Worm (Caenorhabditis elegans) whole organism, early embryonic: ENCODE measurements around the gene F35E8.10.

Source experiments
- B0310.2 ChIP-seq: sonication (generic microtip); optimal IDR thresholded peaks from 2 replicates; lab custom pipeline; 2016; ENCODE audit warnings: mild to moderate bottlenecking, missing genetic modification characterization, missing compliant biosample characterization
- F13C5.2 ChIP-seq: sonication (generic microtip); optimal IDR thresholded peaks from 2 replicates; lab custom pipeline; 2017; ENCODE audit warnings: mild to moderate bottlenecking, missing genetic modification characterization, inconsistent platforms, missing compliant biosample characterization
- aly-1 ChIP-seq: sonication (generic microtip); optimal IDR thresholded peaks from 2 replicates; lab custom pipeline; 2016; ENCODE audit warnings: missing genetic modification characterization, missing compliant biosample characterization
- ama-1 ChIP-seq: fragments of 150-350 bp; optimal IDR thresholded peaks from 2 replicates; lab custom pipeline; 2014
- ceh-13 ChIP-seq: fragments of 200-800 bp; sonication (Bioruptor generic); optimal IDR thresholded peaks from 2 replicates; lab custom pipeline; 2018; ENCODE audit warnings: mild to moderate bottlenecking, missing genetic modification characterization, missing compliant biosample characterization
- ceh-36 ChIP-seq: sonication (generic microtip); optimal IDR thresholded peaks from 2 replicates; lab custom pipeline; 2016; ENCODE audit warnings: missing genetic modification characterization, inconsistent platforms, missing compliant biosample characterization
- ets-7 ChIP-seq: sonication (generic microtip); optimal IDR thresholded peaks from 2 replicates; lab custom pipeline; 2016; ENCODE audit warnings: missing genotype, missing genetic modification characterization, missing compliant biosample characterization
- flt-1 ChIP-seq: fragments of 200-800 bp; sonication (Bioruptor generic); IDR thresholded peaks from 2 replicates; pipeline ENCODE4 v1.3.6; 2022; ENCODE audit warnings: missing genetic modification characterization, missing compliant biosample characterization
- hmbx-1 ChIP-seq: sonication (generic microtip); optimal IDR thresholded peaks from 2 replicates; lab custom pipeline; 2016; ENCODE audit warnings: mild to moderate bottlenecking, missing genetic modification characterization, missing compliant biosample characterization
- hmg-4 ChIP-seq: fragments of 200-800 bp; sonication (Bioruptor generic); optimal IDR thresholded peaks from 2 replicates; lab custom pipeline; 2018; ENCODE audit warnings: mild to moderate bottlenecking, missing genetic modification characterization, missing compliant biosample characterization
- hnd-1 ChIP-seq: sonication (generic microtip); optimal IDR thresholded peaks from 2 replicates; lab custom pipeline; 2016; ENCODE audit warnings: missing genetic modification characterization, missing compliant biosample characterization
- pes-1 ChIP-seq: fragments of 200-800 bp; sonication (Bioruptor generic); IDR thresholded peaks from 2 replicates; pipeline ENCODE4 v1.3.6; 2022; ENCODE audit warnings: missing genetic modification reagents, missing genetic modification characterization, missing compliant biosample characterization
- scrt-1 ChIP-seq: fragments of 200-800 bp; sonication (Bioruptor generic); IDR thresholded peaks from 2 replicates; pipeline ENCODE4 v1.3.6; 2022; ENCODE audit warnings: missing genetic modification characterization, missing compliant biosample characterization
- sea-1 ChIP-seq: fragments of 200-800 bp; sonication (Bioruptor generic); conservative IDR thresholded peaks from 2 replicates; pipeline ENCODE4 v1.3.6; 2022; ENCODE audit warnings: missing genetic modification characterization, missing compliant biosample characterization
- tbx-11 ChIP-seq: fragments of 200-800 bp; sonication (Bioruptor generic); IDR thresholded peaks from 2 replicates; pipeline ENCODE4 v1.3.6; 2022; ENCODE audit warnings: missing genetic modification characterization, missing compliant biosample characterization
- tbx-37 ChIP-seq: fragments of 200-800 bp; sonication (Bioruptor generic); conservative IDR thresholded peaks from 2 replicates; pipeline ENCODE4 v1.3.6; 2022; ENCODE audit warnings: missing genetic modification reagents, missing genetic modification characterization, missing compliant biosample characterization
- tra-4 ChIP-seq: sonication (generic microtip); optimal IDR thresholded peaks from 2 replicates; lab custom pipeline; 2017; ENCODE audit warnings: missing genetic modification characterization, missing compliant biosample characterization

F35E8.10 gene

DNA sequence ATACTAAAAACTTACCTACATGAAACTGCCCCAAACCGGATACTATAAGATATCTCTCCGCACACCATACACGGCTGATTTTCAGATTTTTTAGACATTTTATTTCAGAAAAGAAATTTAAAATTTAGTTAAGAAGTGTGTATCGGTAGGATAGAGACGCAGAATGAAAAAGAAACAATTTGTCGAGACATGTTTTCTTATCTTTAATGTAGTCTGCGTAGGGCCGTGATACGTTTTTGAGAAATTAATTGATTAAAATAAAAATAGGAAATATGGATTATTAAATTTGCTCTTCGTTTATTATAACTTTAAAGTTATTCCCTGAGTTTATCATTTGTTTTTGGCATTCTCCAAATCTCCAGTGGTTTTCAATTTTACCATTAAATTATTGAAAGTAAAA is 4.1 kb upstream of the F35E8.10 start, which contains the start of gene nhr-108:
Gene nhr-108, minus strand, starts transcription at position 166 of the 400 bp plus-strand sequence.
- TF ChIP-seq ceh-13 (GFP tag; lab: Kevin White, UChicago) = no peak
- TF ChIP-seq flt-1 (GFP tag; lab: Robert Waterston, UW) = no peak
- no peak for TF ChIP-seq F13C5.2 (tag; lab: Kevin White, UChicago)
- TF ChIP-seq hmbx-1 (tag; lab: Kevin White, UChicago) = no peak
- TF ChIP-seq B0310.2 (tag; lab: Kevin White, UChicago) = no peak
- TF ChIP-seq tra-4 (tag; lab: Kevin White, UChicago) = no peak
- TF ChIP-seq pes-1 (GFP tag; lab: Robert Waterston, UW) = no peak
- no peak for TF ChIP-seq hmg-4 (GFP tag; lab: Kevin White, UChicago)
- TF ChIP-seq ama-1 (lab: Kevin White, UChicago) = no peak
- no peak for TF ChIP-seq aly-1
- TF ChIP-seq ceh-36 (tag; lab: Kevin White, UChicago) = no peak
- no peak for TF ChIP-seq tbx-11 (GFP tag; lab: Robert Waterston, UW)
- no peak for TF ChIP-seq hnd-1 (tag; lab: Kevin White, UChicago)
- TF ChIP-seq ets-7 (tag; lab: Kevin White, UChicago) = no peak

DNA sequence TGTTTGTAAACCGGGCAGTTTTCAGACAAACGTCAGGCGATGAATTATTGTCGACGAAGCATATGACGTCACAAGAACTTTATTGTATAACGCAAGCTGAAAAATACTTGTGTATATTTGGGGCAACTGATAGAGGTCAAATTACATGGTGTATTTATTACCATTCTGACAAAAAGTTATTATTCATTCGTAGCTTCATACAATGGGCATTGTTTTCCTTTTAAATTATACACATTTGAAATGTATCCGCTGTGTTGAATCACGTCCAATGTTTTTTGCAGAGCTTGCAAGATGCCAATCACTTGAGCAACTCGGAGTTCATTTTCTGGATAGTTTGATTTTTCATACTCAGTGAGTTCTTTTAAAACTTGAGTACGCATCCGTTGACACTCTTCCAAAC is 2.8 kb upstream of the F35E8.10 start, which contains the start of gene F35E8.13:
Gene F35E8.13, plus strand, starts transcription at position 301 of the 400 bp plus-strand sequence.
- TF ChIP-seq hnd-1 (tag; lab: Kevin White, UChicago) (no peak), sea-1 (GFP tag; lab: Robert Waterston, UW) (no peak), tbx-37 (GFP tag; lab: Robert Waterston, UW) (no peak), tbx-11 (GFP tag; lab: Robert Waterston, UW) (no peak), tra-4 (tag; lab: Kevin White, UChicago) (no peak), ama-1 (lab: Kevin White, UChicago) (no peak), pes-1 (GFP tag; lab: Robert Waterston, UW) (no peak), ceh-36 (tag; lab: Kevin White, UChicago) (no peak), flt-1 (GFP tag; lab: Robert Waterston, UW) (no peak), ceh-13 (GFP tag; lab: Kevin White, UChicago) (no peak)

DNA sequence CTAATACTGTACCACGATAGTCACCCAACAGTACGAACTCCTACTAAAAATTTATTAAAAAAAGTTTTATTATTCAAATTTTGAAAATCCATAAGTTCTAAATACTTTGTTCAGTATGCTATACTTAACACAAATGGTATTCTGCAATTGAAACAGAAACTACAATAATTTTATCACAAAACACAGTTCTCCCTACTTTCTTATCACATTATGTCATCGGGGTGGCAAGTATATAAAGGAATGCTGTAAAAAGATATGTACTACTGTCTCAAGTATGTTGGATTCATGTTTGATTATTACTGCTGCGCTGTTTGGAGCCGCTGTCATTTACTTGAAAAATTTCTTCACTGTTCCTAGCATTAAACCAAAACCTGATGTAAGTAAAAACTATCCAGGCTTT is 929 bp upstream of the F35E8.10 start, which contains the start of gene cdr-1:
Gene cdr-1, plus strand, starts transcription at position 208 of the 400 bp plus-strand sequence.
- no peak for TF ChIP-seq tbx-11 (GFP tag; lab: Robert Waterston, UW)
- no peak for TF ChIP-seq hmbx-1 (tag; lab: Kevin White, UChicago)
- no peak for TF ChIP-seq tbx-37 (GFP tag; lab: Robert Waterston, UW)

DNA sequence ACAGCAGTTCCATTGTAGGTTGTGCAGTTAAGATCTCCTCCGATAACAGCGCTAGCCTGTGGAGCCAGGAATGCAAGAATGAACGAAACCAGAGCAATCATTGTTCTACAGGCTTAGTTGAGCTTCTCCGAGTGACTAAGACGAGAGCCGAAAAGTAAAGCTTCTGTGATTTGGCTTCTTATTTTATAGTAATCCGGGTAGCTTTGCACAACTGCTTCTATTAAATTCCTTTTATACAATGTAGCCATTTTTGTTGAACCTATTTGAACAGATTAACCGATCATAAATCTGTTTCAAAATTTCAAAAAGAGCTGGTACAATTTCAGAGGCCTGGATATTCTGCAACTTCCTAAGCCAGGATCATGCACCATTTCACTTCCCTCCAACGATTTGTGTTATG is 2.7 kb downstream of the F35E8.10 start, which contains the start of gene F35E8.9:
Gene F35E8.9, minus strand, starts transcription at position 101 of the 400 bp plus-strand sequence.
- TF ChIP-seq B0310.2 (tag; lab: Kevin White, UChicago) (no peak), scrt-1 (GFP tag; lab: Robert Waterston, UW) (no peak), ceh-13 (GFP tag; lab: Kevin White, UChicago) (no peak), ets-7 (tag; lab: Kevin White, UChicago) (no peak), hmbx-1 (tag; lab: Kevin White, UChicago) (no peak)

DNA sequence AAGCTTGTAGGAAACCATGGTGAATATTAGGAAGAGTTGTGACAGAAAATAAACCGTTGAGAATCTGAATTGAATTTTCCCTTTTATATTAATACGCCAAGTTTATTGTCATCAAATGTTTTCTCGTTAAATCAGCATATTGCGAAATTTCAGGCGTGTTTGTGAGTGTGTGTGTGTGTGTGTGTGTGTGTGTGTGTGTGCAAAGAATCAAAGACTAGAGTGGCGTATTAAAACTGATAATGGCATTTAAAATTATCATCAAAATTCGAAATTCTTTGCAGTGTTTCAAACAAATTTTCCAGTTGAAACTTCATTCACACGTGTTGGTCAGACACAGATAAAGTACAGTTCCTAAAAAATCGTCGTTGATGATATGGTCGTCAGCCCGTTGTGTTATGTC is 4.3 kb downstream of the F35E8.10 start, which contains the start of gene gst-38:
Gene gst-38, minus strand, starts transcription at position 152 of the 400 bp plus-strand sequence.
- TF ChIP-seq B0310.2 (tag; lab: Kevin White, UChicago) = no peak
- no peak for TF ChIP-seq F13C5.2 (tag; lab: Kevin White, UChicago)
- TF ChIP-seq pes-1 (GFP tag; lab: Robert Waterston, UW) = no peak
- no peak for TF ChIP-seq scrt-1 (GFP tag; lab: Robert Waterston, UW)
- no peak for TF ChIP-seq tbx-37 (GFP tag; lab: Robert Waterston, UW)
- no peak for TF ChIP-seq ets-7 (tag; lab: Kevin White, UChicago)
- no peak for TF ChIP-seq flt-1 (GFP tag; lab: Robert Waterston, UW)
- no peak for TF ChIP-seq tra-4 (tag; lab: Kevin White, UChicago)
- no peak for TF ChIP-seq hmg-4 (GFP tag; lab: Kevin White, UChicago)
- no peak for TF ChIP-seq ama-1 (lab: Kevin White, UChicago)

DNA sequence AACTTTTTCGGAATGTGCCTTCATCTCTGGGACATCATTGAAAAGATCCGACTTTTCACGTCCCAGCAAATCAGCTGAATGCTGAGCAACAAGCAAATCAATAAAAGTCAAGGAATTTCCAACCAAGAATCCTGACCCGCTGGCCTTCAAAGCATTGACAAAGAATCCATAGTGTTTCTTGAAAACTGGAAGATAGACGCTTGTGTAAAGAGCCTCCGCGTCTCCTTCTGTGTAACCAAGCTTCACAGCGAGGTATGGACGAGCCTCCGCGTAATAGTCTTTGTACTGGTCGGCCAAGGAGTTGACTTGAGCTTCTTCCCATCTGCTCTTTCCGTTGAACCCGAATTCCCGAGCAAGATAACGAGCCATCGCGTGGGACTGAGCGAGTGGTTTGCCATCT is 4.9 kb downstream of the F35E8.10 start:
- TF ChIP-seq hmbx-1 (tag; lab: Kevin White, UChicago) = no peak
- no peak for TF ChIP-seq scrt-1 (GFP tag; lab: Robert Waterston, UW)
- no peak for TF ChIP-seq ceh-36 (tag; lab: Kevin White, UChicago)
- TF ChIP-seq flt-1 (GFP tag; lab: Robert Waterston, UW) = no peak
- no peak for TF ChIP-seq ceh-13 (GFP tag; lab: Kevin White, UChicago)
- TF ChIP-seq tbx-11 (GFP tag; lab: Robert Waterston, UW) = no peak
- no peak for TF ChIP-seq pes-1 (GFP tag; lab: Robert Waterston, UW)
- TF ChIP-seq ets-7 (tag; lab: Kevin White, UChicago) = no peak
- no peak for TF ChIP-seq hmg-4 (GFP tag; lab: Kevin White, UChicago)
- no peak for TF ChIP-seq hnd-1 (tag; lab: Kevin White, UChicago)

DNA sequence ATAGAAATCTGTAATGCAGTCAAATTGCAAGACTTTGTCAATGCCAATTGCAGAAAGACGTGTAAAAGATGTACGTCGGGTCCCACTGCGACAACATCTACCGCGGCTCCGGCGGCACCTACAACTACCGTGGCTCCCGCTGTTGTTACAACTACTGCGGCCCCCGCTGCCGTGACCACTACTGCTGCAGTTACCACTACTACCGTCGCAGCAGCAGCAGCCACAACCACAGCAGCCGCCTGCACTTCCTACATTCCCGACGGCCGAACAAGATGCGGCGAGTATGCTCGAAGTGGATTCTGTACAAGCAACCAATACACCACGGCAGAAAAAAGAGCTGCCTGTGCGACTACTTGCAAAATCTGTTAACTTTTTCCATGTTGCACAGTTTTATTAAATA is 5.4 kb downstream of the F35E8.10 start:
- TF ChIP-seq tra-4 (tag; lab: Kevin White, UChicago) (no peak), F13C5.2 (tag; lab: Kevin White, UChicago) (no peak), ceh-36 (tag; lab: Kevin White, UChicago) (no peak), scrt-1 (GFP tag; lab: Robert Waterston, UW) (no peak), B0310.2 (tag; lab: Kevin White, UChicago) (no peak), flt-1 (GFP tag; lab: Robert Waterston, UW) (no peak), aly-1 (no peak), ama-1 (lab: Kevin White, UChicago) (no peak), hnd-1 (tag; lab: Kevin White, UChicago) (no peak), ets-7 (tag; lab: Kevin White, UChicago) (no peak), pes-1 (GFP tag; lab: Robert Waterston, UW) (no peak)
